Worm (Caenorhabditis elegans): ENCODE results near the gene acs-2.

acs-2 gene

DNA sequence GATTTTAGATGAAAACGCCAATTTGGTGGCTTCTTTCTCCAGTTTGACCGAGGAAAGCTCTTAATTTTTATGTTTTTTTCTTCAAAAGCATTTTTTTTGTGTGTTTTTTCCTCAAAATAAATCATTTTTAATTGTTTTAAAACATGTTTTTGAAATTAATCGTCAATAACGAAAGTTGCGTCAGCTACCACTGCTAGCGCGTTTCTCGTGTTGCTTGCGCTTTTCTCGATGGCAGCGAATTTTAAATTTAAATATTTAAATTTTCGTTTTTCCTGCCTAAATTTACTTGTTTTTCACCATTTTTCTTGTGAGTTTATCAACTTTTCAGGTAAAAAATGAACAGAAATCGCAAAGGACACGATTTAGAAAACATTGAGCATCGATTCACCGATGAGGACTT lies 29.3 kb upstream of the acs-2 start, which contains the start of gene prde-1:
TSS of gene prde-1 (plus strand) at position 322 of the 400 bp plus-strand sequence.
- TF ChIP-seq ama-1 (optimal IDR thresholded peaks at IDR 0.05) (no peak), tra-4 (tag; optimal IDR thresholded peaks at IDR 0.05) (no peak), tbx-37 (GFP tag; conservative IDR thresholded peaks at IDR 0.05) (no peak), aly-1 (tag; optimal IDR thresholded peaks at IDR 0.05) (no peak), scrt-1 (GFP tag; IDR thresholded peaks at IDR 0.05) (no peak), tbx-11 (GFP tag; IDR thresholded peaks at IDR 0.05) (no peak), pes-1 (GFP tag; IDR thresholded peaks at IDR 0.05) (no peak), flt-1 (GFP tag; IDR thresholded peaks at IDR 0.05) (no peak), hmbx-1 (tag; optimal IDR thresholded peaks at IDR 0.05) (no peak), ceh-13 (GFP tag; optimal IDR thresholded peaks at IDR 0.05) (no peak), F13C5.2 (tag; optimal IDR thresholded peaks at IDR 0.05) (no peak), B0310.2 (tag; optimal IDR thresholded peaks at IDR 0.05) (no peak), ceh-36 (tag; optimal IDR thresholded peaks at IDR 0.05) (no peak), hmg-4 (GFP tag; optimal IDR thresholded peaks at IDR 0.05) (no peak), ets-7 (tag; optimal IDR thresholded peaks at IDR 0.05) (no peak), sea-1 (GFP tag; conservative IDR thresholded peaks at IDR 0.05) (no peak)

ce11 chrV:15543252-15543651 lies 23.9 kb upstream of the acs-2 start:
- TF ChIP-seq ceh-13 (GFP tag; optimal IDR thresholded peaks at IDR 0.05) = no peak
- no peak for TF ChIP-seq tbx-37 (GFP tag; conservative IDR thresholded peaks at IDR 0.05)
- TF ChIP-seq ets-7 (tag; optimal IDR thresholded peaks at IDR 0.05) = no peak
- TF ChIP-seq tra-4 (tag; optimal IDR thresholded peaks at IDR 0.05) = no peak
- no peak for TF ChIP-seq ama-1 (optimal IDR thresholded peaks at IDR 0.05)
- no peak for TF ChIP-seq flt-1 (GFP tag; IDR thresholded peaks at IDR 0.05)
- no peak for TF ChIP-seq hmbx-1 (tag; optimal IDR thresholded peaks at IDR 0.05)
- no peak for TF ChIP-seq scrt-1 (GFP tag; IDR thresholded peaks at IDR 0.05)
- no peak for TF ChIP-seq aly-1 (tag; optimal IDR thresholded peaks at IDR 0.05)
- TF ChIP-seq F13C5.2 (tag; optimal IDR thresholded peaks at IDR 0.05) = no peak

ce11 chrV:15544898-15545297 lies 22.3 kb upstream of the acs-2 start, which contains the start of gene glb-14:
TSS of gene glb-14 (minus strand) at chrV:15544994.
- TF ChIP-seq aly-1 (tag; optimal IDR thresholded peaks at IDR 0.05) (no peak), tbx-37 (GFP tag; conservative IDR thresholded peaks at IDR 0.05) (no peak), ets-7 (tag; optimal IDR thresholded peaks at IDR 0.05) (no peak), scrt-1 (GFP tag; IDR thresholded peaks at IDR 0.05) (no peak), B0310.2 (tag; optimal IDR thresholded peaks at IDR 0.05) (no peak), pes-1 (GFP tag; IDR thresholded peaks at IDR 0.05) (no peak), hnd-1 (tag; optimal IDR thresholded peaks at IDR 0.05) (no peak)

DNA sequence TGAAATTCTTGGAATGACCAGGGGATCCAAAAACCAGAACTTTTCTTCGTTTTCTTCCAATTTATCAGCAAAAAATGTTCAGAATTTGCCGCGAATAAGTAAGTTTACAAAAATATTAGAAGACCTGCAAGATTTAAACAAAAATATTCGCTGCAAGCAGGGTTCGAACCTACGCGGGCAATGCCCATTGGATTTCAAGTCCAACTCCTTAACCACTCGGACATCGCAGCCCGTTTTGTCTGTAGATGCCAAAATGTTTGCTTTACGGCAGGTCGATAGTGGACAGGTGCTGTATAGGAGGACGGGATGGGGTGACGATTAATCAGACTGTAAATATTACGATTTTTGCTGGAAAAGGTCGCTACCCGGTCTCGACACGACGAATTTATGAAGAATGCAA lies 19.5 kb upstream of the acs-2 start:
- TF ChIP-seq ama-1 (optimal IDR thresholded peaks at IDR 0.05) (no peak), scrt-1 (GFP tag; IDR thresholded peaks at IDR 0.05) (peak; percentile 36; the same call in 1 of the 2 replicates), tbx-37 (GFP tag; conservative IDR thresholded peaks at IDR 0.05) (no peak), hnd-1 (tag; optimal IDR thresholded peaks at IDR 0.05) (no peak), aly-1 (tag; optimal IDR thresholded peaks at IDR 0.05) (no peak), flt-1 (GFP tag; IDR thresholded peaks at IDR 0.05) (0 out of 2 replicates have a peak, but pooled peaks have one; percentile 34), hmg-4 (GFP tag; optimal IDR thresholded peaks at IDR 0.05) (no peak), tbx-11 (GFP tag; IDR thresholded peaks at IDR 0.05) (peak; percentile 46; the same call in 1 of the 2 replicates), ets-7 (tag; optimal IDR thresholded peaks at IDR 0.05) (no peak), sea-1 (GFP tag; conservative IDR thresholded peaks at IDR 0.05) (no peak), ceh-36 (tag; optimal IDR thresholded peaks at IDR 0.05) (no peak), B0310.2 (tag; optimal IDR thresholded peaks at IDR 0.05) (no peak), F13C5.2 (tag; optimal IDR thresholded peaks at IDR 0.05) (no peak), ceh-13 (GFP tag; optimal IDR thresholded peaks at IDR 0.05) (no peak), hmbx-1 (tag; optimal IDR thresholded peaks at IDR 0.05) (no peak), tra-4 (tag; optimal IDR thresholded peaks at IDR 0.05) (no peak), pes-1 (GFP tag; IDR thresholded peaks at IDR 0.05) (peak; percentile 65; the same call in 1 of the 2 replicates)

ce11 chrV:15550408-15550807 lies 16.8 kb upstream of the acs-2 start:
- TF ChIP-seq ama-1 (optimal IDR thresholded peaks at IDR 0.05) (no peak), tbx-11 (GFP tag; IDR thresholded peaks at IDR 0.05) (no peak), hmbx-1 (tag; optimal IDR thresholded peaks at IDR 0.05) (no peak), ets-7 (tag; optimal IDR thresholded peaks at IDR 0.05) (no peak), B0310.2 (tag; optimal IDR thresholded peaks at IDR 0.05) (no peak), sea-1 (GFP tag; conservative IDR thresholded peaks at IDR 0.05) (no peak), tbx-37 (GFP tag; conservative IDR thresholded peaks at IDR 0.05) (no peak), aly-1 (tag; optimal IDR thresholded peaks at IDR 0.05) (no peak), pes-1 (GFP tag; IDR thresholded peaks at IDR 0.05) (0 out of 2 replicates have a peak, but pooled peaks have one; percentile 48), hmg-4 (GFP tag; optimal IDR thresholded peaks at IDR 0.05) (no peak), F13C5.2 (tag; optimal IDR thresholded peaks at IDR 0.05) (no peak), scrt-1 (GFP tag; IDR thresholded peaks at IDR 0.05) (no peak), hnd-1 (tag; optimal IDR thresholded peaks at IDR 0.05) (no peak), ceh-13 (GFP tag; optimal IDR thresholded peaks at IDR 0.05) (no peak), flt-1 (GFP tag; IDR thresholded peaks at IDR 0.05) (peak; percentile 11; the same call in 1 of the 2 replicates), ceh-36 (tag; optimal IDR thresholded peaks at IDR 0.05) (peak; percentile 2), tra-4 (tag; optimal IDR thresholded peaks at IDR 0.05) (no peak)

DNA sequence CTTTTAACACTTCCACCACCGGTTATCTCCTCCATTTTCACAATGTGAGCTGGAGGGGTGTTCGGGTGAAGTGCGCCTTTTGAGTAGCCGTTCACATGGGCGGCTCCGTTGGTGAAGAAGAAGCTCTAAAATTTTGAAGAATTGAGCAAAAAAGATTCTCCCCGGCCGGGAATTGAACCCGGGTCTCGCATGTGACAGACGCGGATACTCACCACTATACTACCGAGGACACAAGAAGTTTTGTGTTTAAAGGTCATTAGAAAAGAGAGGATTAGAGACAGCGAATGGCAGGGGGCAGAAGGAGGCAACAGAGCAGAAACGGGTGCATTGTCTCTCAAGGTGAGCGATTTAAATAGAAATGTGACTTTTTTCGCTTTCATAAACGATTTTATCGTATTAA lies 15.6 kb upstream of the acs-2 start:
- TF ChIP-seq hnd-1 (tag; optimal IDR thresholded peaks at IDR 0.05) (peak; percentile 80), tbx-37 (GFP tag; conservative IDR thresholded peaks at IDR 0.05) (peak; percentile 92), aly-1 (tag; optimal IDR thresholded peaks at IDR 0.05) (peak; percentile 86), tbx-11 (GFP tag; IDR thresholded peaks at IDR 0.05) (peak; percentile 89), flt-1 (GFP tag; IDR thresholded peaks at IDR 0.05) (peak; percentile 92), ama-1 (optimal IDR thresholded peaks at IDR 0.05) (no peak), ceh-36 (tag; optimal IDR thresholded peaks at IDR 0.05) (peak; percentile 95), scrt-1 (GFP tag; IDR thresholded peaks at IDR 0.05) (peak; percentile 92), ceh-13 (GFP tag; optimal IDR thresholded peaks at IDR 0.05) (peak; percentile 77), hmbx-1 (tag; optimal IDR thresholded peaks at IDR 0.05) (peak; percentile 59), B0310.2 (tag; optimal IDR thresholded peaks at IDR 0.05) (peak; percentile 82), sea-1 (GFP tag; conservative IDR thresholded peaks at IDR 0.05) (peak; percentile 89), hmg-4 (GFP tag; optimal IDR thresholded peaks at IDR 0.05) (peak; percentile 92), ets-7 (tag; optimal IDR thresholded peaks at IDR 0.05) (peak; percentile 57), tra-4 (tag; optimal IDR thresholded peaks at IDR 0.05) (peak; percentile 71), pes-1 (GFP tag; IDR thresholded peaks at IDR 0.05) (peak; percentile 92), F13C5.2 (tag; optimal IDR thresholded peaks at IDR 0.05) (peak; percentile 91)

ce11 chrV:15553869-15554268 lies 13.3 kb upstream of the acs-2 start:
- peak; percentile 15 for TF ChIP-seq F13C5.2 (tag; optimal IDR thresholded peaks at IDR 0.05)
- TF ChIP-seq tbx-11 (GFP tag; IDR thresholded peaks at IDR 0.05) = peak; percentile 67
- peak; percentile 17 for TF ChIP-seq ceh-13 (GFP tag; optimal IDR thresholded peaks at IDR 0.05)
- peak; percentile 46 for TF ChIP-seq ceh-36 (tag; optimal IDR thresholded peaks at IDR 0.05)
- TF ChIP-seq hmg-4 (GFP tag; optimal IDR thresholded peaks at IDR 0.05) = peak; percentile 35
- peak; percentile 45; the same call in 1 of the 2 replicates for TF ChIP-seq tbx-37 (GFP tag; conservative IDR thresholded peaks at IDR 0.05)
- 0 out of 2 replicates have a peak, but pooled peaks have one; percentile 39 for TF ChIP-seq scrt-1 (GFP tag; IDR thresholded peaks at IDR 0.05)
- no peak for TF ChIP-seq ama-1 (optimal IDR thresholded peaks at IDR 0.05)
- TF ChIP-seq hmbx-1 (tag; optimal IDR thresholded peaks at IDR 0.05) = no peak
- no peak for TF ChIP-seq tra-4 (tag; optimal IDR thresholded peaks at IDR 0.05)
- no peak for TF ChIP-seq aly-1 (tag; optimal IDR thresholded peaks at IDR 0.05)
- peak; percentile 41 for TF ChIP-seq hnd-1 (tag; optimal IDR thresholded peaks at IDR 0.05)
- no peak for TF ChIP-seq sea-1 (GFP tag; conservative IDR thresholded peaks at IDR 0.05)
- TF ChIP-seq pes-1 (GFP tag; IDR thresholded peaks at IDR 0.05) = peak; percentile 76
- peak; percentile 65 for TF ChIP-seq flt-1 (GFP tag; IDR thresholded peaks at IDR 0.05)
